Worm (Caenorhabditis elegans) whole organism, young adult: ENCODE data around the gene Y47D7A.6.

Experiments used
- B0019.2 ChIP-seq: fragments of 200-800 bp; sonication (Bioruptor generic); conservative IDR thresholded peaks from 2 replicates; pipeline ENCODE4 v1.3.6; 2022; ENCODE audit warnings: missing genetic modification reagents, missing genetic modification characterization, missing compliant biosample characterization
- C17E4.6 ChIP-seq: fragments of 200-800 bp; sonication (Bioruptor generic); IDR thresholded peaks from 2 replicates; pipeline ENCODE4 v1.3.6; 2022; ENCODE audit warnings: missing genetic modification reagents, missing genetic modification characterization, missing compliant biosample characterization
- F22D6.2 ChIP-seq: sonication (generic microtip); optimal IDR thresholded peaks from 2 replicates; lab custom pipeline; 2016; ENCODE audit warnings: mild to moderate bottlenecking, missing genetic modification characterization, missing compliant biosample characterization
- F39B2.1 ChIP-seq: fragments of 200-800 bp; sonication (Bioruptor generic); IDR thresholded peaks from 2 replicates; pipeline ENCODE4 v1.3.6; 2022; ENCODE audit warnings: missing genetic modification reagents, missing genetic modification characterization, missing compliant biosample characterization
- F49E8.2 ChIP-seq: sonication (generic microtip); optimal IDR thresholded peaks from 3 replicates; lab custom pipeline; 2017; ENCODE audit warnings: missing genetic modification characterization, mild to moderate bottlenecking, missing compliant biosample characterization, antibody characterized with exemption, moderate library complexity; ENCODE audit not compliant: insufficient read depth
- F57C9.4 ChIP-seq: sonication (generic microtip); optimal IDR thresholded peaks from 2 replicates; lab custom pipeline; 2017; ENCODE audit warnings: mild to moderate bottlenecking, missing genetic modification characterization, missing compliant biosample characterization
- T07F8.4 ChIP-seq: sonication (generic microtip); optimal IDR thresholded peaks from 2 replicates; lab custom pipeline; 2016; ENCODE audit warnings: mild to moderate bottlenecking, missing genetic modification characterization, moderate library complexity, missing compliant biosample characterization
- Y53F4B.3 ChIP-seq: fragments of 200-800 bp; sonication (Bioruptor generic); IDR thresholded peaks from 2 replicates; pipeline ENCODE4 v1.3.6; 2022; ENCODE audit warnings: missing genetic modification reagents, missing genetic modification characterization, missing compliant biosample characterization
- Y56A3A.18 ChIP-seq: fragments of 200-800 bp; sonication (Bioruptor generic); IDR thresholded peaks from 2 replicates; pipeline ENCODE4 v1.3.6; 2022; ENCODE audit warnings: missing genetic modification reagents, missing genetic modification characterization, missing compliant biosample characterization
- aptf-2 ChIP-seq: fragments of 200-800 bp; sonication (Bioruptor generic); conservative IDR thresholded peaks from 2 replicates; pipeline ENCODE4 v1.3.6; 2022; ENCODE audit warnings: missing genetic modification reagents, missing genetic modification characterization, missing compliant biosample characterization
- attf-3 ChIP-seq: fragments of 200-800 bp; sonication (Bioruptor generic); conservative IDR thresholded peaks from 2 replicates; pipeline ENCODE4 v1.3.6; 2022; ENCODE audit warnings: missing genetic modification reagents, missing genetic modification characterization, missing compliant biosample characterization
- ccch-3 ChIP-seq: fragments of 200-800 bp; sonication (Bioruptor generic); optimal IDR thresholded peaks from 2 replicates; lab custom pipeline; 2018; ENCODE audit warnings: mild to moderate bottlenecking, missing genetic modification characterization, missing compliant biosample characterization
- ceh-27 ChIP-seq: fragments of 200-800 bp; sonication (Bioruptor generic); optimal IDR thresholded peaks from 2 replicates; lab custom pipeline; 2018; ENCODE audit warnings: mild to moderate bottlenecking, missing genetic modification characterization, moderate library complexity, missing compliant biosample characterization
- dpl-1 ChIP-seq: fragments of 150-350 bp; optimal IDR thresholded peaks from 2 replicates; lab custom pipeline; 2014; ENCODE audit warnings: missing biosample characterization, missing genetic modification reagents, missing genetic modification characterization
- efl-1 ChIP-seq: fragments of 150-350 bp; optimal IDR thresholded peaks from 2 replicates; lab custom pipeline; 2014; ENCODE audit warnings: missing biosample characterization, missing genetic modification reagents, missing genetic modification characterization
- ekl-4 ChIP-seq: fragments of 200-800 bp; sonication (Bioruptor generic); IDR thresholded peaks from 2 replicates; pipeline ENCODE4 v1.3.6; 2022; ENCODE audit warnings: missing genetic modification reagents, missing genetic modification characterization, missing compliant biosample characterization
- him-1 ChIP-seq: sonication (generic microtip); optimal IDR thresholded peaks from 2 replicates; lab custom pipeline; 2016; ENCODE audit warnings: missing genotype, missing genetic modification reagents, missing genetic modification characterization, missing compliant biosample characterization
- hmg-20 ChIP-seq: fragments of 200-800 bp; sonication (Bioruptor generic); IDR thresholded peaks from 2 replicates; pipeline ENCODE4 v1.3.6; 2022; ENCODE audit warnings: missing genetic modification reagents, missing genetic modification characterization, missing compliant biosample characterization
- hrde-1 ChIP-seq: sonication (generic microtip); optimal IDR thresholded peaks from 2 replicates; lab custom pipeline; 2016; ENCODE audit warnings: missing genetic modification characterization, mild to moderate bottlenecking, missing compliant biosample characterization, moderate library complexity, missing genotype, missing genetic modification reagents, borderline replicate concordance
- hsf-1 ChIP-seq: fragments of 200-800 bp; sonication (Bioruptor generic); IDR thresholded peaks from 2 replicates; pipeline ENCODE4 v1.3.6; 2022; ENCODE audit warnings: missing genetic modification reagents, missing genetic modification characterization, missing compliant biosample characterization
- let-526 ChIP-seq: fragments of 200-800 bp; sonication (Bioruptor generic); IDR thresholded peaks from 2 replicates; pipeline ENCODE4 v1.3.6; 2022; ENCODE audit warnings: missing genetic modification reagents, missing genetic modification characterization, missing compliant biosample characterization
- lin-54 ChIP-seq: fragments of 200-800 bp; sonication (Bioruptor generic); optimal IDR thresholded peaks from 2 replicates; lab custom pipeline; 2018; ENCODE audit warnings: mild to moderate bottlenecking, missing genetic modification characterization, missing compliant biosample characterization
- lir-1 ChIP-seq: fragments of 200-800 bp; sonication (Bioruptor generic); conservative IDR thresholded peaks from 2 replicates; pipeline ENCODE4 v1.3.6; 2022; ENCODE audit warnings: missing genetic modification reagents, missing genetic modification characterization, missing compliant biosample characterization
- madf-10 ChIP-seq: sonication (generic microtip); optimal IDR thresholded peaks from 2 replicates; lab custom pipeline; 2016; ENCODE audit warnings: mild to moderate bottlenecking, missing genetic modification characterization, missing compliant biosample characterization
- madf-3 ChIP-seq: fragments of 200-800 bp; sonication (Bioruptor generic); IDR thresholded peaks from 2 replicates; pipeline ENCODE4 v1.3.6; 2022; ENCODE audit warnings: missing genetic modification reagents, missing genetic modification characterization, missing compliant biosample characterization
- mcd-1 ChIP-seq: fragments of 200-800 bp; sonication (Bioruptor generic); IDR thresholded peaks from 2 replicates; pipeline ENCODE4 v1.3.6; 2022; ENCODE audit warnings: missing genetic modification reagents, missing genetic modification characterization, missing compliant biosample characterization
- nfya-1 ChIP-seq: sonication (generic microtip); optimal IDR thresholded peaks from 2 replicates; lab custom pipeline; 2017; ENCODE audit warnings: antibody characterized with exemption, missing compliant biosample characterization, missing genetic modification characterization, borderline replicate concordance; ENCODE audit not compliant: insufficient read depth
- rcor-1 ChIP-seq: fragments of 200-800 bp; sonication (Bioruptor generic); IDR thresholded peaks from 2 replicates; pipeline ENCODE4 v1.3.6; 2022; ENCODE audit warnings: missing genetic modification reagents, missing genetic modification characterization, missing compliant biosample characterization
- rpc-1 ChIP-seq, 2 experiments: fragments of 150-350 bp in 1 of 2; sonication (generic microtip) in 1 of 2; optimal IDR thresholded peaks; 2 replicates each; lab custom pipeline; 2014 to 2018; ENCODE audit warnings: missing biosample characterization in 1 of 2, missing genetic modification characterization in 1 of 2, missing genetic modification reagents in 1 of 2, missing genotype in 1 of 2
- snpc-4 ChIP-seq, 5 experiments: fragments of 150-350 bp in 1 of 5; sonication (generic microtip) in 4 of 5; optimal IDR thresholded peaks; 2 replicates each; lab custom pipeline; 2014 to 2018; ENCODE audit warnings: missing genetic modification characterization in 5 of 5, missing biosample characterization in 3 of 5, antibody characterized with exemption in 2 of 5, mild to moderate bottlenecking in 2 of 5, missing compliant biosample characterization in 2 of 5, missing genotype in 2 of 5, moderate library complexity in 2 of 5, missing genetic modification reagents in 1 of 5
- zim-3 ChIP-seq: sonication (generic microtip); optimal IDR thresholded peaks from 2 replicates; lab custom pipeline; 2017; ENCODE audit warnings: mild to moderate bottlenecking, missing genetic modification characterization, moderate library complexity, missing compliant biosample characterization
- ztf-22 ChIP-seq: fragments of 200-800 bp; sonication (Bioruptor generic); optimal IDR thresholded peaks from 2 replicates; lab custom pipeline; 2018; ENCODE audit warnings: mild to moderate bottlenecking, missing genetic modification characterization, moderate library complexity, missing compliant biosample characterization
- ztf-3 ChIP-seq: fragments of 200-800 bp; sonication (Bioruptor generic); optimal IDR thresholded peaks from 2 replicates; lab custom pipeline; 2018; ENCODE audit warnings: mild to moderate bottlenecking, missing genetic modification characterization, missing compliant biosample characterization

The Y47D7A.6 gene

DNA sequence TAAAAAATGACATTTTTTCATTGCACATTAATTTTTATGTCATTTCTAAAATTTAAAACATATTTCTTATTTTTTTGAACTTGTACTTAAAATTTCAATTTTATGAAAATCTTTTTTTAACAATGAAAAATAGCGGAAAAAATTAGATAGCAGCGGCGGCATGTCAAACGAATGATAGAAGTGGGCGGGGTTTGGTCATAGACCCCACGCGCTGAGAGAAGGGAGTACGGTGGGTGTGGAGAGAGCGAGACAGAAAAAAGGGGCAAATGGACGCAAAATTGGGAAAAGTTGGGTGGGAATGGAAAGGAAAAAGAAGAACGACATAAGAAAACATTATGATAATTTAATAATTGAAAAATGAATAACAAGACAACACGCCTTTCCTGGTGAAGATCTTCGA is 30.1 kb downstream of the Y47D7A.6 start:
- no peak for TF ChIP-seq madf-10 (tag; lab: Kevin White, UChicago)
- TF ChIP-seq mcd-1: no peak
- no peak for TF ChIP-seq Y53F4B.3 (GFP tag; lab: Robert Waterston, UW)
- no peak for TF ChIP-seq ztf-3 (GFP tag; lab: Kevin White, UChicago)
- TF ChIP-seq C17E4.6 (GFP tag; lab: Robert Waterston, UW): no peak
- no peak for TF ChIP-seq rpc-1 (optimal IDR thresholded peaks at IDR 0.05; lab: Kevin White, UChicago)
- TF ChIP-seq rpc-1 (tag; optimal IDR thresholded peaks at IDR 0.05; lab: Kevin White, UChicago): no peak
- no peak for TF ChIP-seq hmg-20 (GFP tag; lab: Robert Waterston, UW)

DNA sequence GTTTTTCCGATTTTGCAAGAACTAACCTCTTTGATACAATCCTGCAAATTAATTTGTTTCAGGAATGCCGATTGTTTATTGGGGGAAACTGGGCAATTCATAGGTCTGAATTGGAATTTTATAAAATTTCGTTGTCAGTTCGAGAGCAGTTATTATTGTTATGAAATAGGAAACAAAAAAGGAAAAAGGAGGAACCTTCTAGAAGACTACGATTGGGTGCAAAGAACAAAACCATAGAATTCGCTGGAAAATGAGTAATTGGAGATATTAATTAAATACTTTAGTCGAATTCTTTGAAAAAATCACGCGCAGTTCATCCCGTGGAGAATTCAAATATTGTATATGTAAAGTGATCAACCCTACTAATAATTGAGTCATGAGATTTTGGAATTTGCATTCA is 30.6 kb downstream of the Y47D7A.6 start, which contains the start of gene F13A2.9:
F13A2.9 (minus strand) TSS at position 101 of the 400 bp plus-strand sequence.
- TF ChIP-seq aptf-2: no peak
- no peak for TF ChIP-seq F49E8.2 (tag; lab: Kevin White, UChicago)
- no peak for TF ChIP-seq Y56A3A.18 (GFP tag; lab: Robert Waterston, UW)
- TF ChIP-seq B0019.2 (GFP tag; lab: Robert Waterston, UW): no peak

DNA sequence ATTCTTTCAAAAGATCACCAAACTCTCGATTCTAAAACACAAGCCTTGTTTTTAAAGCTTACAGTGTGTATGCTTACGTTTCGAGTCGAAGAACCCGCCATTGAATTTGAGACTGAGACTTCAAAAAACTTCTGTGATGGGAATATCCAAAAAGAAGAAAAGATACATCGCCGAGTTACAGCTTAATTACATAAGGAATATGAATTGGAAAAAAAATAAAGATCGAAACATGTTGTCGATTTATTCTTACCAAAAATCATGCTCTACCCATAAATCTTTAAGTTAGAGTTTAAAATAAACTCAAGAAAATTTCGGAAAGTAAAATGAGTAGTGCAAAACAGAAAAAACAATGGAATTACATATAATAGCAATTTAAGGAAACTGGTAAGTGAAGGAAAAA is 31.8 kb downstream of the Y47D7A.6 start, which contains the start of gene F13A2.10:
F13A2.10 (minus strand) TSS at position 101 of the 400 bp plus-strand sequence.
- TF ChIP-seq F39B2.1 (GFP tag; lab: Robert Waterston, UW): no peak
- TF ChIP-seq ceh-27 (GFP tag; lab: Kevin White, UChicago): no peak
- no peak for TF ChIP-seq F22D6.2
- no peak for TF ChIP-seq T07F8.4
- no peak for TF ChIP-seq hrde-1 (tag; lab: Kevin White, UChicago)
- no peak for TF ChIP-seq let-526 (GFP tag; lab: Robert Waterston, UW)
- TF ChIP-seq lir-1 (GFP tag; lab: Robert Waterston, UW): no peak
- TF ChIP-seq him-1: no peak
- TF ChIP-seq attf-3: no peak
- no peak for TF ChIP-seq hsf-1 (GFP tag; lab: Robert Waterston, UW)

DNA sequence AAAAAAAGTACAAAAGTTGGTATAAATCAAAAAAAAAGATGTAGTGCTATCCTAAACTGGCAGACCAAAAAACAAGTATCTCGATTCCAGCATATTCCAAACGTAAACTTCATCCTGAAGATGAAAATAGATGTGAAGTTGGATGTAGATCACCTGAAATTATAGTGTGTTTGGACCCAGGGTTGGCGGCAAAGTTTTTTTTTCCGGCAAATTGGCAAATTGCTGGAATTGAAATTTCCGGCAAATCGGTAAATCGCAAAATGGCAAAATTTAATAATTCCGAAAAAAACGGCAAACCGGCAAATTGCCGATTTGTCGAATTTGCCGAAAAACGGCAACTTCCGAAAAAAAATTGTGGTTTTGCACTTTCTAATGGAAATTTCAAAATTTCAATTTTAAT is 33.5 kb downstream of the Y47D7A.6 start, which contains the start of gene F13A2.2:
F13A2.2 (minus strand) TSS at position 101 of the 400 bp plus-strand sequence.
- TF ChIP-seq lin-54 (GFP tag; lab: Kevin White, UChicago): no peak
- TF ChIP-seq ccch-3 (GFP tag; lab: Kevin White, UChicago): no peak
- TF ChIP-seq B0019.2 (GFP tag; lab: Robert Waterston, UW): no peak
- TF ChIP-seq zim-3: no peak
- TF ChIP-seq ekl-4: no peak
- no peak for TF ChIP-seq ztf-22 (GFP tag; lab: Kevin White, UChicago)
- TF ChIP-seq efl-1 (GFP tag; lab: Kevin White, UChicago): no peak
- TF ChIP-seq dpl-1 (GFP tag; lab: Kevin White, UChicago): no peak
- no peak for TF ChIP-seq snpc-4 (GFP tag; optimal IDR thresholded peaks at IDR 0.05; lab: Kevin White, UChicago)
- TF ChIP-seq snpc-4 (tag; optimal IDR thresholded peaks at IDR 0.05; lab: Kevin White, UChicago): no peak
- TF ChIP-seq rcor-1: no peak
- no peak for TF ChIP-seq nfya-1 (tag; lab: Kevin White, UChicago)
- no peak for TF ChIP-seq hrde-1 (tag; lab: Kevin White, UChicago)
- no peak for TF ChIP-seq F57C9.4 (tag; lab: Kevin White, UChicago)
- no peak for TF ChIP-seq madf-3 (GFP tag; lab: Robert Waterston, UW)
